Fruit fly (Drosophila melanogaster) whole organism, pupa: ENCODE data around the gene Paics.
A peak's percentile ranks its signal among the peaks of the same experiment; 100 is the strongest.

Experiments used
- CG10348 ChIP-seq: fragments of 200-800 bp; sonication (Bioruptor generic); IDR thresholded peaks from 2 replicates; pipeline ENCODE4 v1.3.6; 2022; ENCODE audit warnings: missing biosample characterization, missing genetic modification characterization
- CG12605 ChIP-seq: fragments of 200-800 bp; sonication (Bioruptor generic); IDR thresholded peaks from 2 replicates; pipeline ENCODE4 v1.3.6; 2022; ENCODE audit warnings: missing biosample characterization, missing genetic modification characterization
- CG13204 ChIP-seq: fragments of 200-800 bp; sonication (Bioruptor generic); optimal IDR thresholded peaks from 2 replicates; lab custom pipeline; 2018; ENCODE audit warnings: missing biosample characterization, mild to moderate bottlenecking, missing genetic modification characterization, moderate library complexity
- CG14655 ChIP-seq: fragments of 200-800 bp; sonication (Bioruptor generic); optimal IDR thresholded peaks from 3 replicates; lab custom pipeline; 2017; ENCODE audit warnings: mild to moderate bottlenecking, missing biosample characterization, missing genetic modification reagents, missing genetic modification characterization
- CG15710 ChIP-seq: fragments of 200-800 bp; sonication (Bioruptor generic); optimal IDR thresholded peaks from 2 replicates; lab custom pipeline; 2018; ENCODE audit warnings: missing biosample characterization, mild to moderate bottlenecking, missing genetic modification characterization, moderate library complexity
- CG17806 ChIP-seq: fragments of 200-800 bp; sonication (Bioruptor generic); optimal IDR thresholded peaks from 2 replicates; lab custom pipeline; 2018; ENCODE audit warnings: missing biosample characterization, mild to moderate bottlenecking, missing genetic modification characterization, moderate library complexity
- CG32121 ChIP-seq: fragments of 200-800 bp; sonication (Bioruptor generic); IDR thresholded peaks from 2 replicates; pipeline ENCODE4 v1.3.6; 2022; ENCODE audit warnings: missing biosample characterization, missing genetic modification characterization
- CG34367 ChIP-seq: fragments of 200-800 bp; sonication (Bioruptor generic); optimal IDR thresholded peaks from 2 replicates; lab custom pipeline; 2018; ENCODE audit warnings: missing biosample characterization, mild to moderate bottlenecking, missing genetic modification characterization
- CG4496 ChIP-seq: fragments of 200-800 bp; sonication (Bioruptor generic); IDR thresholded peaks from 3 replicates; pipeline ENCODE4 v1.3.6; 2022; ENCODE audit warnings: missing biosample characterization, missing genetic modification characterization
- CG8159 ChIP-seq: fragments of 200-800 bp; sonication (Bioruptor generic); optimal IDR thresholded peaks from 3 replicates; lab custom pipeline; 2018; ENCODE audit warnings: missing biosample characterization, mild to moderate bottlenecking, missing genetic modification characterization, moderate library complexity
- CG8301 ChIP-seq: fragments of 200-800 bp; sonication (Bioruptor generic); optimal IDR thresholded peaks from 2 replicates; lab custom pipeline; 2018; ENCODE audit warnings: missing biosample characterization, mild to moderate bottlenecking, missing genetic modification characterization
- CG9948 ChIP-seq: fragments of 200-800 bp; sonication (Bioruptor generic); optimal IDR thresholded peaks from 2 replicates; lab custom pipeline; 2018; ENCODE audit warnings: missing biosample characterization, mild to moderate bottlenecking, missing genetic modification characterization, moderate library complexity
- D1 ChIP-seq: fragments of 200-800 bp; sonication (Bioruptor generic); optimal IDR thresholded peaks from 2 replicates; lab custom pipeline; 2018; ENCODE audit warnings: missing biosample characterization, mild to moderate bottlenecking, missing genetic modification characterization, moderate library complexity
- EcR ChIP-seq: fragments of 200-800 bp; sonication (Bioruptor generic); optimal IDR thresholded peaks from 3 replicates; lab custom pipeline; 2019; ENCODE audit warnings: missing biosample characterization, missing genetic modification characterization, mild to moderate bottlenecking, moderate library complexity, missing genetic modification reagents
- Ets98B ChIP-seq: fragments of 200-800 bp; sonication (Bioruptor generic); IDR thresholded peaks from 2 replicates; pipeline ENCODE4 v1.3.6; 2022; ENCODE audit warnings: missing biosample characterization, missing genetic modification characterization
- Pif1A ChIP-seq: fragments of 200-800 bp; sonication (Bioruptor generic); optimal IDR thresholded peaks from 3 replicates; lab custom pipeline; 2016; ENCODE audit warnings: missing biosample characterization, missing genetic modification characterization
- Pif1B ChIP-seq: fragments of 200-800 bp; sonication (Bioruptor generic); optimal IDR thresholded peaks from 3 replicates; lab custom pipeline; 2016; ENCODE audit warnings: missing biosample characterization, missing genetic modification characterization
- Snoo ChIP-seq: fragments of 200-800 bp; sonication (Bioruptor generic); optimal IDR thresholded peaks from 3 replicates; lab custom pipeline; 2017; ENCODE audit warnings: missing biosample characterization, mild to moderate bottlenecking, missing genetic modification characterization, inconsistent platforms
- fd96Ca ChIP-seq: fragments of 200-800 bp; sonication (Bioruptor generic); IDR thresholded peaks from 3 replicates; pipeline ENCODE4 v1.3.6; 2022; ENCODE audit warnings: missing biosample characterization, missing genetic modification characterization
- gl ChIP-seq: fragments of 200-800 bp; sonication (Bioruptor generic); optimal IDR thresholded peaks from 2 replicates; lab custom pipeline; 2018; ENCODE audit warnings: missing biosample characterization, mild to moderate bottlenecking, missing genetic modification characterization
- rn ChIP-seq: fragments of 200-800 bp; sonication (Bioruptor generic); IDR thresholded peaks from 2 replicates; pipeline ENCODE4 v1.3.6; 2022; ENCODE audit warnings: missing biosample characterization, missing genetic modification characterization

Gene Paics

dm6 chrX:12750582-12750927 is 9.9 kb downstream of the Paics start:
- TF ChIP-seq CG8159 (tag; lab: Kevin White, UChicago) (no peak), CG17806 (no peak), fd96Ca (GFP tag; lab: Robert Waterston, UW) (peak; percentile 4; the same call in 2 of the 3 replicates), Pif1A (GFP tag; lab: Kevin White, UChicago) (no peak), CG10348 (GFP tag; lab: Robert Waterston, UW) (0 out of 2 replicates have a peak, but pooled peaks have one; percentile 0), Snoo (tag; lab: Kevin White, UChicago) (no peak), Ets98B (GFP tag; lab: Robert Waterston, UW) (no peak; the same call in 1 of the 2 replicates), Pif1B (no peak), CG4496 (GFP tag; lab: Robert Waterston, UW) (no peak), CG13204 (GFP tag; lab: Kevin White, UChicago) (no peak), EcR (GFP tag; lab: Kevin White, UChicago) (peak; percentile 51), D1 (no peak)
- TF ChIP-seq, all 21 proteins: peak for 3

- TF ChIP-seq CG13204 (GFP tag; lab: Kevin White, UChicago) (no peak), CG17806 (no peak), CG15710 (tag; lab: Kevin White, UChicago) (peak; percentile 59), CG12605 (GFP tag; lab: Robert Waterston, UW) (peak; percentile 48), CG4496 (GFP tag; lab: Robert Waterston, UW) (peak; percentile 75; the same call in 2 of the 3 replicates), Snoo (tag; lab: Kevin White, UChicago) (no peak), CG9948 (tag; lab: Kevin White, UChicago) (no peak), CG14655 (peak; percentile 32), Pif1A (GFP tag; lab: Kevin White, UChicago) (peak; percentile 53), CG8159 (tag; lab: Kevin White, UChicago) (peak; percentile 48), fd96Ca (GFP tag; lab: Robert Waterston, UW) (no peak; the same call in 2 of the 3 replicates), CG10348 (GFP tag; lab: Robert Waterston, UW) (no peak), Pif1B (no peak), gl (tag; lab: Kevin White, UChicago) (peak; percentile 80), CG34367 (peak; percentile 58), EcR (GFP tag; lab: Kevin White, UChicago) (peak; percentile 28), CG32121 (peak; percentile 67), rn (GFP tag; lab: Robert Waterston, UW) (0 out of 2 replicates have a peak, but pooled peaks have one; percentile 44), Ets98B (GFP tag; lab: Robert Waterston, UW) (peak; percentile 24; the same call in 1 of the 2 replicates), CG8301 (tag; lab: Kevin White, UChicago) (peak; percentile 14), D1 (peak; percentile 18)
These were observed 10.4 kb downstream of the Paics start for dm6 chrX:12749891-12750581.

dm6 chrX:12748967-12749366 is 11.4 kb downstream of the Paics start:
- TF ChIP-seq Pif1B, result no peak
- TF ChIP-seq Snoo (tag; lab: Kevin White, UChicago), result no peak
- no peak for TF ChIP-seq CG34367
- no peak for TF ChIP-seq CG14655
- TF ChIP-seq CG12605 (GFP tag; lab: Robert Waterston, UW), result no peak
- peak; percentile 1 for TF ChIP-seq EcR (GFP tag; lab: Kevin White, UChicago)
- no peak for TF ChIP-seq CG15710 (tag; lab: Kevin White, UChicago)
- TF ChIP-seq, all 21 proteins: peak for 1

- no peak for TF ChIP-seq Ets98B (GFP tag; lab: Robert Waterston, UW)
- peak; percentile 79 for TF ChIP-seq CG14655
- TF ChIP-seq Pif1B, result peak; percentile 46
- TF ChIP-seq rn (GFP tag; lab: Robert Waterston, UW), result no peak
- TF ChIP-seq CG8159 (tag; lab: Kevin White, UChicago), result peak; percentile 79
- TF ChIP-seq CG17806, result peak; percentile 50
- TF ChIP-seq fd96Ca (GFP tag; lab: Robert Waterston, UW), result no peak; the same call in 2 of the 3 replicates
- TF ChIP-seq CG10348 (GFP tag; lab: Robert Waterston, UW), result no peak
- 0 out of 2 replicates have a peak, but pooled peaks have one; percentile 14 for TF ChIP-seq CG12605 (GFP tag; lab: Robert Waterston, UW)
- peak; percentile 57 for TF ChIP-seq EcR (GFP tag; lab: Kevin White, UChicago)
- TF ChIP-seq CG8301 (tag; lab: Kevin White, UChicago), result peak; percentile 56
- peak; percentile 47 for TF ChIP-seq CG13204 (GFP tag; lab: Kevin White, UChicago)
- no peak for TF ChIP-seq D1
- no peak for TF ChIP-seq gl (tag; lab: Kevin White, UChicago)
- TF ChIP-seq Pif1A (GFP tag; lab: Kevin White, UChicago), result peak; percentile 31
- no peak for TF ChIP-seq CG4496 (GFP tag; lab: Robert Waterston, UW)
- peak; percentile 65 for TF ChIP-seq CG15710 (tag; lab: Kevin White, UChicago)
- TF ChIP-seq Snoo (tag; lab: Kevin White, UChicago), result peak; percentile 69
- no peak for TF ChIP-seq CG32121
- TF ChIP-seq CG9948 (tag; lab: Kevin White, UChicago), result peak; percentile 71
- TF ChIP-seq CG34367, result no peak
These were observed 12.4 kb downstream of the Paics start for dm6 chrX:12747746-12748710.

- TF ChIP-seq EcR (GFP tag; lab: Kevin White, UChicago) (no peak), CG34367 (no peak), CG4496 (GFP tag; lab: Robert Waterston, UW) (no peak), Pif1A (GFP tag; lab: Kevin White, UChicago) (no peak), CG32121 (no peak)
- TF ChIP-seq, all 21 proteins: peak for 0
These were observed 15.3 kb downstream of the Paics start for dm6 chrX:12745117-12745516.
